Worm (Caenorhabditis elegans): ENCODE measurements around the gene ZK822.9.

The ZK822.9 gene

ce11 chrIV:11961485-11962255, 45.9 kb downstream of the ZK822.9 start, which contains the start of gene ZK829.7 (continued):
- no peak for TF ChIP-seq nhr-76 (tag; optimal IDR thresholded peaks at IDR 0.05)
- TF ChIP-seq fkh-10 (GFP tag; optimal IDR thresholded peaks at IDR 0.05) = no peak
- peak; percentile 88 for TF ChIP-seq pha-4 (tag; optimal IDR thresholded peaks at IDR 0.05)
- TF ChIP-seq lin-39 (tag; optimal IDR thresholded peaks at IDR 0.05) = no peak
- peak; percentile 60 for TF ChIP-seq ceh-82 (tag; optimal IDR thresholded peaks at IDR 0.05)
- TF ChIP-seq zag-1 (tag; optimal IDR thresholded peaks at IDR 0.05) = no peak
- TF ChIP-seq nhr-237 (tag; optimal IDR thresholded peaks at IDR 0.05) = peak; percentile 11
- peak; percentile 46 for TF ChIP-seq jun-1 (tag; optimal IDR thresholded peaks at IDR 0.05)
- no peak for TF ChIP-seq daf-12 (tag; optimal IDR thresholded peaks at IDR 0.05)
- peak; percentile 44 for TF ChIP-seq elt-2 (tag; optimal IDR thresholded peaks at IDR 0.05)
- TF ChIP-seq ztf-4 (tag; optimal IDR thresholded peaks at IDR 0.05) = no peak

- TF ChIP-seq mml-1 (tag; optimal IDR thresholded peaks at IDR 0.05) (no peak), nhr-11 (tag; optimal IDR thresholded peaks at IDR 0.05) (peak; percentile 49), ama-1 (optimal IDR thresholded peaks at IDR 0.05) (no peak), nhr-67 (tag; optimal IDR thresholded peaks at IDR 0.05) (no peak)
Observed at ce11 chrIV:11965327-11965726, 49.6 kb downstream of the ZK822.9 start, which contains the start of gene srj-1. Gene srj-1, minus strand, starts transcription at chrIV:11965427.

Data from whole organism, L3 larva.